Worm (Caenorhabditis elegans) whole organism, L4 larva: Measurements from ENCODE around the gene fip-4.

Experiments
- F44E2.7 ChIP-seq: fragments of 200-800 bp; sonication (Bioruptor generic); IDR thresholded peaks from 2 replicates; pipeline ENCODE4 v2.1.2; 2022; ENCODE audit warnings: missing genetic modification characterization, missing compliant biosample characterization
- Y5F2A.4 ChIP-seq: fragments of 200-800 bp; sonication (Bioruptor generic); optimal IDR thresholded peaks from 2 replicates; lab custom pipeline; 2018; ENCODE audit warnings: mild to moderate bottlenecking, missing genetic modification characterization, missing compliant biosample characterization
- ZK546.5 ChIP-seq, 2 experiments: sonication (generic microtip); optimal IDR thresholded peaks; 2 replicates each; lab custom pipeline; 2017; ENCODE audit warnings: missing biosample characterization in 2 of 2, missing genetic modification characterization in 2 of 2
- aha-1 ChIP-seq: fragments of 150-350 bp; peaks from one replicate; lab custom pipeline; 2014; ENCODE audit warnings: missing biosample characterization, missing genetic modification characterization
- aly-2 ChIP-seq: sonication (generic microtip); optimal IDR thresholded peaks from 2 replicates; lab custom pipeline; 2018; ENCODE audit warnings: missing biosample characterization, missing genetic modification characterization
- ceh-20 ChIP-seq: fragments of 200-800 bp; sonication (Bioruptor generic); IDR thresholded peaks from 2 replicates; pipeline ENCODE4 v1.3.6; 2022; ENCODE audit warnings: missing genetic modification reagents, missing genetic modification characterization, missing compliant biosample characterization
- ceh-28 ChIP-seq: fragments of 150-350 bp; optimal IDR thresholded peaks from 2 replicates; lab custom pipeline; 2014; ENCODE audit warnings: missing biosample characterization, missing genetic modification reagents, missing genetic modification characterization
- cey-2 ChIP-seq: sonication (generic microtip); optimal IDR thresholded peaks from 3 replicates; lab custom pipeline; 2017; ENCODE audit warnings: missing genetic modification characterization, mild to moderate bottlenecking, missing compliant biosample characterization, antibody characterized with exemption, borderline replicate concordance; ENCODE audit not compliant: insufficient read depth
- daf-12 ChIP-seq: fragments of 150-350 bp; optimal IDR thresholded peaks from 2 replicates; lab custom pipeline; 2014; ENCODE audit warnings: missing biosample characterization, missing genetic modification reagents, missing genetic modification characterization
- daf-8 ChIP-seq: fragments of 200-800 bp; sonication (Bioruptor generic); IDR thresholded peaks from 2 replicates; pipeline ENCODE4 v1.3.6; 2022; ENCODE audit warnings: missing genetic modification characterization, missing compliant biosample characterization
- dmd-6 ChIP-seq: fragments of 200-800 bp; sonication (Bioruptor generic); IDR thresholded peaks from 2 replicates; pipeline ENCODE4 v1.3.6; 2022; ENCODE audit warnings: missing genetic modification reagents, missing genetic modification characterization, missing compliant biosample characterization
- dpl-1 ChIP-seq: fragments of 150-350 bp; optimal IDR thresholded peaks from 2 replicates; lab custom pipeline; 2014; ENCODE audit warnings: missing biosample characterization, missing genetic modification reagents, missing genetic modification characterization
- dve-1 ChIP-seq: sonication (generic microtip); optimal IDR thresholded peaks from 2 replicates; lab custom pipeline; 2017; ENCODE audit warnings: antibody characterized with exemption, mild to moderate bottlenecking, missing genetic modification characterization, missing compliant biosample characterization; ENCODE audit not compliant: insufficient read depth
- fkh-10 ChIP-seq: fragments of 150-350 bp; optimal IDR thresholded peaks from 2 replicates; lab custom pipeline; 2014; ENCODE audit warnings: missing biosample characterization, missing genetic modification reagents, missing genetic modification characterization
- fos-1 ChIP-seq: fragments of 150-350 bp; optimal IDR thresholded peaks from 2 replicates; lab custom pipeline; 2014; ENCODE audit warnings: missing biosample characterization, missing genetic modification characterization
- hif-1 ChIP-seq, 2 experiments: sonication (generic microtip); optimal IDR thresholded peaks; 2 replicates each; lab custom pipeline; 2016 to 2017; ENCODE audit warnings: missing compliant biosample characterization in 2 of 2, missing genetic modification characterization in 2 of 2, missing genetic modification reagents in 2 of 2, missing genotype in 2 of 2, mild to moderate bottlenecking in 1 of 2
- hlh-11 ChIP-seq: fragments of 200-800 bp; sonication (Bioruptor generic); optimal IDR thresholded peaks from 2 replicates; lab custom pipeline; 2018; ENCODE audit warnings: mild to moderate bottlenecking, missing genetic modification characterization, missing compliant biosample characterization
- hlh-30 ChIP-seq: sonication (generic microtip); optimal IDR thresholded peaks from 2 replicates; lab custom pipeline; 2017; ENCODE audit warnings: antibody characterized with exemption, mild to moderate bottlenecking, missing genetic modification characterization, missing compliant biosample characterization; ENCODE audit not compliant: insufficient read depth
- hmg-1.1 ChIP-seq: fragments of 200-800 bp; sonication (Bioruptor generic); IDR thresholded peaks from 2 replicates; pipeline ENCODE4 v1.3.6; 2022; ENCODE audit warnings: missing genetic modification reagents, missing genetic modification characterization, missing compliant biosample characterization
- lin-1 ChIP-seq: fragments of 200-800 bp; sonication (Bioruptor generic); IDR thresholded peaks from 2 replicates; pipeline ENCODE4 v1.3.6; 2022; ENCODE audit warnings: missing genetic modification reagents, missing genetic modification characterization, missing compliant biosample characterization
- mdl-1 ChIP-seq, 2 experiments: fragments of 150-350 bp in 1 of 2; sonication (generic microtip) in 1 of 2; optimal IDR thresholded peaks; 2 replicates each; lab custom pipeline; 2014 to 2017; ENCODE audit warnings: missing biosample characterization in 2 of 2, missing genetic modification characterization in 2 of 2
- mdt-29 ChIP-seq: fragments of 200-800 bp; sonication (Bioruptor generic); IDR thresholded peaks from 2 replicates; pipeline ENCODE4 v1.3.6; 2022; ENCODE audit warnings: missing genetic modification reagents, missing genetic modification characterization, missing compliant biosample characterization
- mep-1 ChIP-seq: fragments of 150-350 bp; sonication (generic microtip); optimal IDR thresholded peaks from 3 replicates; lab custom pipeline; 2014; ENCODE audit warnings: missing biosample characterization, missing genetic modification characterization
- mxl-2 ChIP-seq: fragments of 200-800 bp; sonication (Bioruptor generic); conservative IDR thresholded peaks from 2 replicates; pipeline ENCODE4 v1.3.6; 2022; ENCODE audit warnings: missing genetic modification reagents, missing genetic modification characterization, missing compliant biosample characterization
- mxl-3 ChIP-seq: fragments of 200-800 bp; sonication (Bioruptor generic); optimal IDR thresholded peaks from 2 replicates; lab custom pipeline; 2018; ENCODE audit warnings: mild to moderate bottlenecking, missing genetic modification characterization, missing compliant biosample characterization
- nhr-25 ChIP-seq: sonication (generic microtip); optimal IDR thresholded peaks from 2 replicates; lab custom pipeline; 2017; ENCODE audit warnings: missing genetic modification characterization, mild to moderate bottlenecking, missing compliant biosample characterization, antibody characterized with exemption, moderate library complexity, borderline replicate concordance; ENCODE audit not compliant: insufficient read depth
- nhr-28 ChIP-seq: fragments of 150-350 bp; optimal IDR thresholded peaks from 2 replicates; lab custom pipeline; 2014; ENCODE audit warnings: missing biosample characterization, missing genetic modification characterization
- nhr-48 ChIP-seq: sonication (generic microtip); optimal IDR thresholded peaks from 2 replicates; lab custom pipeline; 2016; ENCODE audit warnings: mild to moderate bottlenecking, missing genetic modification characterization, missing compliant biosample characterization
- nhr-76 ChIP-seq: fragments of 150-350 bp; optimal IDR thresholded peaks from 2 replicates; lab custom pipeline; 2014; ENCODE audit warnings: missing biosample characterization, missing genetic modification characterization
- php-3 ChIP-seq: fragments of 200-800 bp; sonication (Bioruptor generic); IDR thresholded peaks from 2 replicates; pipeline ENCODE4 v1.3.6; 2022; ENCODE audit warnings: missing genetic modification reagents, missing genetic modification characterization, missing compliant biosample characterization
- sdz-12 ChIP-seq: fragments of 200-800 bp; sonication (Bioruptor generic); optimal IDR thresholded peaks from 2 replicates; lab custom pipeline; 2018; ENCODE audit warnings: mild to moderate bottlenecking, missing genetic modification characterization, missing compliant biosample characterization
- snpc-1.2 ChIP-seq: fragments of 200-800 bp; sonication (Bioruptor generic); IDR thresholded peaks from 2 replicates; pipeline ENCODE4 v1.3.6; 2022; ENCODE audit warnings: missing genetic modification reagents, missing genetic modification characterization, missing compliant biosample characterization
- spr-1 ChIP-seq: sonication (generic microtip); optimal IDR thresholded peaks from 2 replicates; lab custom pipeline; 2016; ENCODE audit warnings: mild to moderate bottlenecking, missing genetic modification characterization, missing compliant biosample characterization
- tra-1 ChIP-seq: fragments of 200-800 bp; sonication (Bioruptor generic); IDR thresholded peaks from 2 replicates; pipeline ENCODE4 v1.3.6; 2022; ENCODE audit warnings: missing genetic modification reagents, missing genetic modification characterization, missing compliant biosample characterization
- unc-130 ChIP-seq: sonication (generic microtip); optimal IDR thresholded peaks from 2 replicates; lab custom pipeline; 2016; ENCODE audit warnings: missing genetic modification reagents, missing genetic modification characterization, missing compliant biosample characterization
- unc-62 ChIP-seq, 3 experiments: fragments of 150-350 bp in 1 of 3; sonication (generic microtip); optimal IDR thresholded peaks in 2 of 3; peaks in 1 of 3; 1 replicate in 1 of 3; 2 replicates in 2 of 3; lab custom pipeline; 2014 to 2017; ENCODE audit warnings: missing biosample characterization in 3 of 3, missing genetic modification characterization in 3 of 3, missing genetic modification reagents in 3 of 3, missing genotype in 1 of 3
- vab-7 ChIP-seq: fragments of 200-800 bp; sonication (Bioruptor generic); IDR thresholded peaks from 2 replicates; pipeline ENCODE4 v1.3.6; 2022; ENCODE audit warnings: missing genetic modification reagents, missing genetic modification characterization, missing compliant biosample characterization
- ztf-11 ChIP-seq: fragments of 150-350 bp; optimal IDR thresholded peaks from 2 replicates; lab custom pipeline; 2014; ENCODE audit warnings: missing biosample characterization, missing genetic modification characterization

Gene fip-4

ce11 chrV:8654460-8655419 lies 43.7 kb upstream of the fip-4 start (continued):
- TF ChIP-seq mdl-1 (tag; optimal IDR thresholded peaks at IDR 0.05; lab: Kevin White, UChicago) (peak in 1 of 2 experiments; percentile 22), nhr-76 (tag; lab: Kevin White, UChicago) (peak; percentile 72), aha-1 (tag; lab: Kevin White, UChicago) (peak; percentile 83)

ce11 chrV:8653080-8653821 lies 42.2 kb upstream of the fip-4 start:
- TF ChIP-seq dpl-1 (GFP tag; lab: Kevin White, UChicago) (no peak), tra-1 (peak; percentile 89; the same call in 1 of the 2 replicates), mep-1 (tag; lab: Kevin White, UChicago) (no peak), dve-1 (tag; lab: Kevin White, UChicago) (no peak), F44E2.7 (GFP tag; lab: Robert Waterston, UW) (no peak), nhr-28 (tag; lab: Kevin White, UChicago) (peak; percentile 61), Y5F2A.4 (GFP tag; lab: Kevin White, UChicago) (no peak), nhr-25 (tag; lab: Kevin White, UChicago) (peak; percentile 68), php-3 (GFP tag; lab: Robert Waterston, UW) (peak; percentile 88), spr-1 (tag; lab: Kevin White, UChicago) (no peak), hlh-11 (peak; percentile 63), nhr-48 (tag; lab: Kevin White, UChicago) (peak; percentile 67), mxl-2 (GFP tag; lab: Robert Waterston, UW) (0 out of 2 replicates have a peak, but pooled peaks have one; percentile 27), hif-1 (tag; optimal IDR thresholded peaks at IDR 0.05; lab: Kevin White, UChicago) (peak; percentile 30 to 73), hmg-1.1 (0 out of 2 replicates have a peak, but pooled peaks have one; percentile 13), ztf-11 (tag; lab: Kevin White, UChicago) (no peak), aha-1 (tag; lab: Kevin White, UChicago) (peak; percentile 87), ZK546.5 (tag; optimal IDR thresholded peaks at IDR 0.05; lab: Kevin White, UChicago) (no peak), mdt-29 (GFP tag; lab: Robert Waterston, UW) (no peak), fkh-10 (GFP tag; lab: Kevin White, UChicago) (no peak), daf-8 (GFP tag; lab: Robert Waterston, UW) (no peak), unc-62 (GFP tag; optimal IDR thresholded peaks at IDR 0.05 in 1 of 2; lab: Kevin White, UChicago) (peak in 1 of 2 experiments; percentile 92), unc-62 (tag; optimal IDR thresholded peaks at IDR 0.05; lab: Kevin White, UChicago) (no peak), fos-1 (no peak), sdz-12 (GFP tag; lab: Kevin White, UChicago) (no peak), snpc-1.2 (GFP tag; lab: Robert Waterston, UW) (no peak), hlh-30 (tag; lab: Kevin White, UChicago) (peak; percentile 10), lin-1 (GFP tag; lab: Robert Waterston, UW) (no peak), ceh-20 (GFP tag; lab: Robert Waterston, UW) (peak; percentile 91), dmd-6 (peak; percentile 92), cey-2 (no peak), ceh-28 (tag; lab: Kevin White, UChicago) (no peak)

ce11 chrV:8652177-8652576 lies 41.1 kb upstream of the fip-4 start:
- TF ChIP-seq unc-62 (GFP tag; optimal IDR thresholded peaks at IDR 0.05 in 1 of 2; lab: Kevin White, UChicago) (peak in 1 of 2 experiments; percentile 93), unc-62 (tag; optimal IDR thresholded peaks at IDR 0.05; lab: Kevin White, UChicago) (no peak), ztf-11 (tag; lab: Kevin White, UChicago) (no peak), unc-130 (GFP tag; lab: Kevin White, UChicago) (no peak), aha-1 (tag; lab: Kevin White, UChicago) (peak; percentile 81), daf-12 (tag; lab: Kevin White, UChicago) (no peak), mxl-3 (peak; percentile 1), vab-7 (GFP tag; lab: Robert Waterston, UW) (no peak), hlh-11 (peak; percentile 5), nhr-28 (tag; lab: Kevin White, UChicago) (peak; percentile 6), aly-2 (tag; lab: Kevin White, UChicago) (no peak)
